Worm (Caenorhabditis elegans) whole organism, midembryonic: ENCODE results near the gene F25E5.1.

Experiments used
- T22C8.4 ChIP-seq: fragments of 200-800 bp; sonication (Bioruptor generic); IDR thresholded peaks from 2 replicates; pipeline ENCODE4 v1.3.6; 2022; ENCODE audit warnings: missing genetic modification characterization, missing compliant biosample characterization
- cog-1 ChIP-seq: sonication (generic microtip); optimal IDR thresholded peaks from 2 replicates; lab custom pipeline; 2016; ENCODE audit warnings: missing genetic modification characterization, missing compliant biosample characterization
- flt-1 ChIP-seq: fragments of 200-800 bp; sonication (Bioruptor generic); IDR thresholded peaks from 2 replicates; pipeline ENCODE4 v1.3.6; 2022; ENCODE audit warnings: missing genetic modification characterization, missing compliant biosample characterization
- klf-2 ChIP-seq: fragments of 200-800 bp; sonication (Bioruptor generic); conservative IDR thresholded peaks from 2 replicates; pipeline ENCODE4 v1.3.6; 2022; ENCODE audit warnings: missing genetic modification reagents, missing genetic modification characterization, missing compliant biosample characterization
- med-1 ChIP-seq: sonication (generic microtip); optimal IDR thresholded peaks from 2 replicates; lab custom pipeline; 2017; ENCODE audit warnings: missing genetic modification characterization, mild to moderate bottlenecking, missing compliant biosample characterization, antibody characterized with exemption, missing genetic modification reagents; ENCODE audit not compliant: insufficient read depth
- ref-1 ChIP-seq: fragments of 200-800 bp; sonication (Bioruptor generic); conservative IDR thresholded peaks from 2 replicates; pipeline ENCODE4 v1.3.6; 2022; ENCODE audit warnings: missing genetic modification reagents, missing genetic modification characterization, missing compliant biosample characterization
- tab-1 ChIP-seq: fragments of 200-800 bp; sonication (Bioruptor generic); IDR thresholded peaks from 2 replicates; pipeline ENCODE4 v1.3.6; 2022; ENCODE audit warnings: missing genetic modification characterization, missing compliant biosample characterization
- ztf-23 ChIP-seq: fragments of 200-800 bp; sonication (Bioruptor generic); IDR thresholded peaks from 2 replicates; pipeline ENCODE4 v1.3.6; 2022; ENCODE audit warnings: missing genetic modification reagents, missing genetic modification characterization, missing compliant biosample characterization
- ztf-29 ChIP-seq: fragments of 200-800 bp; sonication (Bioruptor generic); IDR thresholded peaks from 2 replicates; pipeline ENCODE4 v1.3.6; 2022; ENCODE audit warnings: missing genetic modification reagents, missing genetic modification characterization, missing compliant biosample characterization

F25E5.1 gene

DNA sequence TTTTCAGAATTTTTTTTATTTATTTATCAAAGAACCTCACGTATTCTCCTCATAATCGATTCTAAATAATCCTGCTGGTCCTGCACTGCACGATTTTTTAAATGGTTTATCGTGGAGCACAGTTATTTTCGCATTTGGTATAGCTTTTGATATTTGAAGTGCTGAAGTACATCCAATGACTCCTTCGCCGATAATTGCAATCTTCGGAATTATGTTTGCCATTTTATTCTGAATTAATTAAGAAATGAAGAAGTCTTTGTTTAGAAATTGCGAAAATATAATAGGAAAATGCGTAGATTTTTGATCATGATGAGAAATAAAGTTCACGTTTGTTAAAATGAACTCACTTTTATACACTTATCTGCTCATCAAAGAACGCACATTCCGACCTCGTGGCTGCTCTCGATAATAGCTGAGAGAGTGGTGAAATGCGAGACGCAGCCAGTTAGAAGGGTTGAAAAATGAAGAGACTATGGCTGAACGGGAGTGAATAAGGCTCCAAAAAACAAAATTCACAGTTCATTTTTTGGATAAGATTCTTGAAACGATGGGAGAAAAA, 30.8 kb upstream of the F25E5.1 start:
- no peak for TF ChIP-seq T22C8.4 (GFP tag; lab: Robert Waterston, UW)
- no peak for TF ChIP-seq ztf-23 (GFP tag; lab: Robert Waterston, UW)
- TF ChIP-seq tab-1 (GFP tag; lab: Robert Waterston, UW): no peak
- no peak for TF ChIP-seq flt-1
- TF ChIP-seq med-1 (GFP tag; lab: Kevin White, UChicago): no peak
- no peak for TF ChIP-seq cog-1 (tag; lab: Kevin White, UChicago)
- TF ChIP-seq klf-2 (GFP tag; lab: Robert Waterston, UW): no peak
- no peak for TF ChIP-seq ref-1 (GFP tag; lab: Robert Waterston, UW)
- TF ChIP-seq ztf-29 (GFP tag; lab: Robert Waterston, UW): no peak

DNA sequence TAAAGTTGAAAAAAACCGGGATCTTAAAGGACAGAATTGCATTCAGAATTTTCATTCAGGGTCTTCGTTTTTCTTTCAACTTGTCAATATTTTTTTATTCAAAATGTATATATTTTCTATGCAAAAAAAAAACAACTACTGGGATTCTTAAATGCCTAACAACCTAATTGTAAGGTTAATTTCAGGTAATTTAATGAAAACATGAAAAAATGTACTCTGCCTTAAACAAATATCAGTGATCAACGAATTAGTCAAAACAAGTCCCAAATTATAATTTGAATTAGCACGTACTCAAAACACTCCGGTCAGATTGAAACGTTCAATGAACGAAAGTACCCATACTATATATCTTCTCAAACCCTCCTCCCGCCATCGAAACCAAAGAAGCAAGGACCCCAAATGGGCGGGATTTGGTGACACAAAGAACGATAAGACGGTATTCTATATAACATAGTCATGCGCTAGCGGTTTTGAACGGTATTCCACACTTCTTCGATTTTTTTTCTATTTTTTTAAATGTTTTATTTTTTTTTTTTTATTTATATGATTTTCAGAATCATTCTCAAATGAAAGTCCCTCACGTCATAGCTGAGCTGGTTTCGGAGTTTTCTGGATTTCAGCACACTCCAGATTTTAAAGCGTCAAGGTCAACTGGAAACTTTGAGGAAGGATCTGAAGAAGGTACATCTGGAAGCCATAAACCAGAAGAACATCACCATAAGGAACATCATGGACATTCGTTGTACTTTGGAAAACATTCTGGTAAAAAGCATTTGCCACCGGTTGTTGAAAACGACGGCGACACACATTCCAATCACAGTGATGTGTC, 30.1 kb upstream of the F25E5.1 start, which contains the start of the genes ddo-2 and F25E5.8:
ddo-2 (minus strand) TSS at position 330 of the 829 bp plus-strand sequence.
F25E5.8 (plus strand) TSS at position 555 of the 829 bp plus-strand sequence.
- TF ChIP-seq flt-1 (no peak), ztf-23 (GFP tag; lab: Robert Waterston, UW) (no peak), med-1 (GFP tag; lab: Kevin White, UChicago) (no peak), tab-1 (GFP tag; lab: Robert Waterston, UW) (no peak), ztf-29 (GFP tag; lab: Robert Waterston, UW) (no peak), klf-2 (GFP tag; lab: Robert Waterston, UW) (no peak), cog-1 (tag; lab: Kevin White, UChicago) (no peak), T22C8.4 (GFP tag; lab: Robert Waterston, UW) (no peak), ref-1 (GFP tag; lab: Robert Waterston, UW) (no peak)

DNA sequence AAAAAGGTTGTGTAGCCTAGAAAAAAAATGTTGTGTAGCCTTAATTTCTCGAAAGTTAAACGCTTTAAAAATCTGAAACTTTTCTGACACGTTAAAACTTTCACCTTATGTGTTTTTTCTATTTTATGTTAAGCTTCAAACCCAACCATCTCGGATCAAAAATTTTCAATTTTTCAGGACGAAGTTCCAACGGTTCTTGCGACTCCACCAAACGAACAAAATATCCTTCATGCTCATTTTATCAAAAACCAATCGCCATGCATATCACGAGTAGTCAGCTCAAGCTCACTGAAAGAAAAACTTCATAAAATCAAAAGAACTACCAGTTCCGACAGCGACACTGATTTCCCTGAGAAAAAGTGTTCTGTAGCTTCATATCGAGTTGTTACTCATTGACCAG, 29.2 kb upstream of the F25E5.1 start:
- no peak for TF ChIP-seq flt-1
- TF ChIP-seq klf-2 (GFP tag; lab: Robert Waterston, UW): no peak
- TF ChIP-seq tab-1 (GFP tag; lab: Robert Waterston, UW): no peak
- no peak for TF ChIP-seq ztf-23 (GFP tag; lab: Robert Waterston, UW)
- no peak for TF ChIP-seq ref-1 (GFP tag; lab: Robert Waterston, UW)
- TF ChIP-seq T22C8.4 (GFP tag; lab: Robert Waterston, UW): no peak
- TF ChIP-seq cog-1 (tag; lab: Kevin White, UChicago): no peak
- no peak for TF ChIP-seq ztf-29 (GFP tag; lab: Robert Waterston, UW)
- TF ChIP-seq med-1 (GFP tag; lab: Kevin White, UChicago): no peak

DNA sequence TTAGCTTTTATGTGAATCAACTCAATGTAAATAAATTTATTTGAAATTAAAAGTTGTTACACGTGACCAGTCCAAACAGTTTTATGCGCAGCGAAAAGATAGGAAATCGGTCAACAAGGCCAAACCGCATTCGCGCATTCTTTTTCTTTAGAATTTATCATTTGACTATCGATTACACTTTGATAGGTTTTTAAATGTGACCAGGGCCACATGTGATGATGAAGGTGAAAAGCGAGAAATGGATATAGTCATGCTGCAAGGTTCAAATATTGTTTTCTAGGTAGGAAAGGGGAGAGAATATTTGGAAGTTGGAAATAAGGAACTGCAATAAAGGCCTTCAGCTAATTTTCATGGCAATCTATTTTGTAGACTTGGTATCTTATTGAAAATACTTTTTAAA, 28.8 kb upstream of the F25E5.1 start:
- TF ChIP-seq tab-1 (GFP tag; lab: Robert Waterston, UW) (no peak), flt-1 (no peak), ztf-29 (GFP tag; lab: Robert Waterston, UW) (no peak), med-1 (GFP tag; lab: Kevin White, UChicago) (no peak), ztf-23 (GFP tag; lab: Robert Waterston, UW) (no peak), cog-1 (tag; lab: Kevin White, UChicago) (no peak), ref-1 (GFP tag; lab: Robert Waterston, UW) (no peak), klf-2 (GFP tag; lab: Robert Waterston, UW) (no peak), T22C8.4 (GFP tag; lab: Robert Waterston, UW) (no peak)

DNA sequence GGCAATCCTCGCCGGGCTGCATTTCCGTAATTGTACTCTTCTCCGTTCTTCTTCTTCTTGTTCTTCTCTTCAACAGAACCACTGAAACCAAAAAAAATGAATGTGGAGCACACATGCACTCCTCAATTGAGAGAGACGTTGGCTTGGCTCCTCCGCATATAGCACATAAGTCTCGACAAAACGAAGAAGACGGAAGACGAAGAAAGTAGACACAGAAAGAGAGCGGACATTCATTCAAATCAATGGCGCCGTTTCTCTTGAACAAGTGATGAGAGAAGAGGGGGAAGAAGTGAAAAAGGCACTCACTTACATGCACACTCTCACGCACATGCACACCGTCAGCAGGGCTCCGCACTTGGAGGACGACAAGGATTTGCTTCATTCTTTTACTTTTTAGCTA, 28.1 kb upstream of the F25E5.1 start, which contains the start of gene F25E5.9:
F25E5.9 (minus strand) TSS at position 382 of the 400 bp plus-strand sequence.
- TF ChIP-seq ref-1 (GFP tag; lab: Robert Waterston, UW) (no peak), tab-1 (GFP tag; lab: Robert Waterston, UW) (no peak), ztf-23 (GFP tag; lab: Robert Waterston, UW) (no peak), cog-1 (tag; lab: Kevin White, UChicago) (no peak), ztf-29 (GFP tag; lab: Robert Waterston, UW) (no peak), med-1 (GFP tag; lab: Kevin White, UChicago) (no peak), klf-2 (GFP tag; lab: Robert Waterston, UW) (no peak)

DNA sequence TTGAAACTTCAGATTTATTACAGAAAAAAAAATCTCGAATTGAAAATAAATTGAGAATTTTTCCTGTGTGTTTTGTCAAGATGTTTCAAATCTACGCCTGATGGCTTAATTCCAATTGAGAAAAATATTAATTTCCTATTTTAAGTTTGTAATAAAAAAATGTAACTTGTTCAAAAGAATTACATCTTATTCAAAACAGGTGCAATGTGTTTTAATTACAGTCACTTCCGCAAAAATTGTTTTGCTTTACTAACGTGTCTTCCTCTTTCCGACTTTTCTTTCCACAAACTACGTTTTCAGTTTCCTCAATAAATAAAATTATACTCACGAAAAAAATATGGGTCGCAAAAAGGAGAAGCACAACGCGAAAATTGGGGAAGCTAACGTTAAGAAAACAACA, 27.7 kb upstream of the F25E5.1 start, which contains the start of gene F25E5.16:
F25E5.16 (plus strand) TSS at position 301 of the 400 bp plus-strand sequence.
- no peak for TF ChIP-seq ztf-29 (GFP tag; lab: Robert Waterston, UW)
- no peak for TF ChIP-seq ztf-23 (GFP tag; lab: Robert Waterston, UW)

DNA sequence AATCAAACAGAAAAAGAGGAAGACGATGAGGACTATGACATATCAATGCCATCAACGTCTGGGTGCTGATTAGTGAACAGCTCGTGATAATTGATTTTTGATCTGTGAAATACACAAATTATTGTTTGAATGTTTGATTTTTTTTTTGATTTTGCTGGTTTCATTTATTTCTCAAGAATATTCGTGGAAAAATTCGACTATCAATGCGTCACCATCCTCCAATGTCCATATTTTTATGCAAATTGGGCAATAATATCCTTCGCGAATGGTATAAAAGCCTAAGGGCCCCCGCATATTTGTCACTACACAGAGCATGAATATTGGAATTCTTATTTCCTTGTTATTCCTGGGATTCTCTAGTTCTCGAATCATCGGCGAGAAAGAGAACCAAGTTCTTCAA, 25.9 kb upstream of the F25E5.1 start, which contains the start of gene try-13:
try-13 (plus strand) TSS at position 301 of the 400 bp plus-strand sequence.
- TF ChIP-seq flt-1 (no peak), klf-2 (GFP tag; lab: Robert Waterston, UW) (no peak), tab-1 (GFP tag; lab: Robert Waterston, UW) (no peak), med-1 (GFP tag; lab: Kevin White, UChicago) (no peak), ztf-29 (GFP tag; lab: Robert Waterston, UW) (no peak), ztf-23 (GFP tag; lab: Robert Waterston, UW) (no peak), T22C8.4 (GFP tag; lab: Robert Waterston, UW) (no peak), cog-1 (tag; lab: Kevin White, UChicago) (no peak), ref-1 (GFP tag; lab: Robert Waterston, UW) (no peak)

DNA sequence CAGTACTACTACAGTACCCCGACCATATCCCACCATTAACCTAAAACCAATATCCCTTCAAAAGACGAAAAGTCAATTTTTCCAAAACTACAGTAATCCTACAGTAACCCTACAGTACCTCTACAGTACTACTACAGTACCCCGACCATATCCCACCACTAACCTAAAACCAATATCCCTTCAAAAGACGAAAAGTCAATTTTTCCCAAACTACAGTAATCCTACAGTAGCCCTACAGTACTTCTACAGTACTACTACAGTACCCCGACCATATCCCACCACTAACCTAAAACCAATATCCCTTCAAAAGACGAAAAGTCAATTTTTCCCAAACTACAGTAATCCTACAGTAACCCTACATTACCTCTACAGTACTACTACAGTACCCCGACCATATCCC, 22.2 kb upstream of the F25E5.1 start:
- TF ChIP-seq flt-1 (0 out of 2 replicates have a peak, but pooled peaks have one; percentile 27), ref-1 (GFP tag; lab: Robert Waterston, UW) (peak; percentile 46; the same call in 1 of the 2 replicates), klf-2 (GFP tag; lab: Robert Waterston, UW) (peak; percentile 79), ztf-23 (GFP tag; lab: Robert Waterston, UW) (peak; percentile 79; the same call in 1 of the 2 replicates), ztf-29 (GFP tag; lab: Robert Waterston, UW) (peak; percentile 39; the same call in 1 of the 2 replicates)
